Fruit fly (Drosophila melanogaster) whole organism, embryonic: ENCODE results near the gene Dus1.

Experiments used
- Abd-B ChIP-seq: fragments of 200-800 bp; sonication (Bioruptor generic); optimal IDR thresholded peaks from 2 replicates; lab custom pipeline; 2018; ENCODE audit warnings: missing biosample characterization, mild to moderate bottlenecking, missing genetic modification characterization, moderate library complexity
- Awh ChIP-seq: fragments of 200-800 bp; sonication (Bioruptor generic); IDR thresholded peaks from 2 replicates; pipeline ENCODE4, ENCODE4 v1.3.6; 2022; ENCODE audit warnings: missing biosample characterization, missing genetic modification characterization
- B-H2 ChIP-seq: fragments of 200-800 bp; sonication (Bioruptor generic); optimal IDR thresholded peaks from 2 replicates; lab custom pipeline; 2018; ENCODE audit warnings: missing biosample characterization, mild to moderate bottlenecking, missing genetic modification characterization
- BEAF-32 ChIP-seq: fragments of 200-800 bp; sonication (Bioruptor generic); optimal IDR thresholded peaks from 3 replicates; lab custom pipeline; 2017; ENCODE audit warnings: missing biosample characterization, missing genetic modification characterization, mild to moderate bottlenecking, moderate library complexity, missing genetic modification reagents
- CG12236 ChIP-seq: fragments of 200-800 bp; sonication (Bioruptor generic); optimal IDR thresholded peaks from 2 replicates; lab custom pipeline; 2016; ENCODE audit warnings: missing biosample characterization, missing genetic modification characterization
- CG13424 ChIP-seq: fragments of 200-800 bp; sonication (Bioruptor generic); optimal IDR thresholded peaks from 2 replicates; lab custom pipeline; 2019; ENCODE audit warnings: missing biosample characterization, mild to moderate bottlenecking, missing genetic modification characterization, moderate library complexity
- CG15073 ChIP-seq: fragments of 200-800 bp; sonication (Bioruptor generic); optimal IDR thresholded peaks from 2 replicates; lab custom pipeline; 2016; ENCODE audit warnings: missing biosample characterization, missing genetic modification characterization
- CG1603 ChIP-seq: fragments of 200-800 bp; sonication (Bioruptor generic); optimal IDR thresholded peaks from 2 replicates; lab custom pipeline; 2019; ENCODE audit warnings: missing biosample characterization, mild to moderate bottlenecking, missing genetic modification characterization, moderate library complexity
- CG17612 ChIP-seq: fragments of 200-800 bp; sonication (Bioruptor generic); IDR thresholded peaks from 2 replicates; pipeline ENCODE4 v1.3.6; 2022; ENCODE audit warnings: missing biosample characterization, missing genetic modification characterization
- CG1832 ChIP-seq: fragments of 200-800 bp; sonication (Bioruptor generic); optimal IDR thresholded peaks from 2 replicates; lab custom pipeline; 2017; ENCODE audit warnings: missing biosample characterization, mild to moderate bottlenecking, missing genetic modification characterization, inconsistent platforms
- CG2116 ChIP-seq: fragments of 200-800 bp; sonication (Bioruptor generic); optimal IDR thresholded peaks from 3 replicates; lab custom pipeline; 2018; ENCODE audit warnings: missing biosample characterization, mild to moderate bottlenecking, missing genetic modification characterization
- CG2129 ChIP-seq: fragments of 200-800 bp; sonication (Bioruptor generic); IDR thresholded peaks from 2 replicates; pipeline ENCODE4 v1.3.6; 2022; ENCODE audit warnings: missing biosample characterization, missing genetic modification characterization; ENCODE audit not compliant: partially characterized antibody
- CG2712 ChIP-seq: fragments of 200-800 bp; optimal IDR thresholded peaks from 3 replicates; lab custom pipeline; 2019; ENCODE audit warnings: missing biosample characterization, mild to moderate bottlenecking, missing genetic modification characterization, moderate library complexity
- CG2875 ChIP-seq: fragments of 200-800 bp; sonication (Bioruptor generic); optimal IDR thresholded peaks from 2 replicates; lab custom pipeline; 2017; ENCODE audit warnings: missing biosample characterization, mild to moderate bottlenecking, missing genetic modification characterization, missing genetic modification reagents
- CG3163 ChIP-seq: fragments of 200-800 bp; sonication (Bioruptor generic); optimal IDR thresholded peaks from 3 replicates; lab custom pipeline; 2016; ENCODE audit warnings: missing biosample characterization, missing genetic modification characterization
- CG43689 ChIP-seq: fragments of 200-800 bp; sonication (Bioruptor generic); IDR thresholded peaks from 2 replicates; pipeline ENCODE4 v1.3.6; 2022; ENCODE audit warnings: missing biosample characterization, missing genetic modification characterization
- CG4617 ChIP-seq: fragments of 200-800 bp; sonication (Bioruptor generic); optimal IDR thresholded peaks from 3 replicates; lab custom pipeline; 2016; ENCODE audit warnings: missing biosample characterization, missing genetic modification characterization, borderline replicate concordance
- CG6272 ChIP-seq: fragments of 200-800 bp; sonication (Bioruptor generic); IDR thresholded peaks from 2 replicates; pipeline ENCODE4 v1.3.6; 2022; ENCODE audit warnings: missing biosample characterization, missing genetic modification characterization
- CG7271 ChIP-seq: fragments of 200-800 bp; sonication (Bioruptor generic); optimal IDR thresholded peaks from 2 replicates; lab custom pipeline; 2018; ENCODE audit warnings: missing biosample characterization, mild to moderate bottlenecking, missing genetic modification characterization, moderate library complexity
- CG7556 ChIP-seq: fragments of 200-800 bp; sonication (Bioruptor generic); optimal IDR thresholded peaks from 2 replicates; lab custom pipeline; 2017; ENCODE audit warnings: missing biosample characterization, mild to moderate bottlenecking, missing genetic modification characterization
- CG7839 ChIP-seq: fragments of 200-800 bp; sonication (Bioruptor generic); optimal IDR thresholded peaks from 3 replicates; lab custom pipeline; 2018; ENCODE audit warnings: missing biosample characterization, mild to moderate bottlenecking, missing genetic modification characterization, moderate library complexity
- CG9437 ChIP-seq: fragments of 200-800 bp; sonication (Bioruptor generic); optimal IDR thresholded peaks from 2 replicates; lab custom pipeline; 2018; ENCODE audit warnings: missing biosample characterization, mild to moderate bottlenecking, missing genetic modification characterization
- CHES-1-like ChIP-seq: fragments of 200-800 bp; sonication (Bioruptor generic); optimal IDR thresholded peaks from 2 replicates; lab custom pipeline; 2016; ENCODE audit warnings: missing biosample characterization, missing genetic modification characterization
- Camta ChIP-seq: fragments of 200-800 bp; sonication (Bioruptor generic); optimal IDR thresholded peaks from 2 replicates; lab custom pipeline; 2016; ENCODE audit warnings: missing biosample characterization, missing genetic modification characterization
- Fer1 ChIP-seq: fragments of 200-800 bp; sonication (Bioruptor generic); optimal IDR thresholded peaks from 2 replicates; lab custom pipeline; 2017; ENCODE audit warnings: missing biosample characterization, mild to moderate bottlenecking, missing genetic modification characterization
- Fer2 ChIP-seq: fragments of 200-800 bp; sonication (Bioruptor generic); optimal IDR thresholded peaks from 2 replicates; lab custom pipeline; 2018; ENCODE audit warnings: missing biosample characterization, mild to moderate bottlenecking, missing genetic modification characterization, moderate library complexity
- Jarid2 ChIP-seq: fragments of 200-800 bp; sonication (Bioruptor generic); optimal IDR thresholded peaks from 3 replicates; lab custom pipeline; 2017; ENCODE audit warnings: mild to moderate bottlenecking, missing biosample characterization, missing genetic modification reagents, missing genetic modification characterization
- Kr ChIP-seq: fragments of 200-800 bp; sonication (Bioruptor generic); optimal IDR thresholded peaks from 2 replicates; lab custom pipeline; 2017; ENCODE audit warnings: missing biosample characterization, mild to moderate bottlenecking, missing genetic modification characterization
- PHDP ChIP-seq: fragments of 200-800 bp; sonication (Bioruptor generic); optimal IDR thresholded peaks from 3 replicates; lab custom pipeline; 2018; ENCODE audit warnings: missing biosample characterization, mild to moderate bottlenecking, missing genetic modification characterization, moderate library complexity
- Pdp1 ChIP-seq, 2 experiments: fragments of 200-800 bp; sonication (Bioruptor generic); optimal IDR thresholded peaks; 3 replicates each; lab custom pipeline; 2016; ENCODE audit warnings: missing biosample characterization in 2 of 2, missing genetic modification characterization in 2 of 2, mild to moderate bottlenecking in 1 of 2, moderate library complexity in 1 of 2
- Sox102F ChIP-seq: fragments of 200-800 bp; sonication (Bioruptor generic); optimal IDR thresholded peaks from 2 replicates; lab custom pipeline; 2018; ENCODE audit warnings: missing biosample characterization, mild to moderate bottlenecking, missing genetic modification characterization, moderate library complexity
- Sry-β ChIP-seq: fragments of 200-800 bp; sonication (Bioruptor generic); optimal IDR thresholded peaks from 2 replicates; lab custom pipeline; 2018; ENCODE audit warnings: missing biosample characterization, mild to moderate bottlenecking, missing genetic modification characterization, moderate library complexity
- Sry-δ ChIP-seq: fragments of 200-800 bp; sonication (Bioruptor generic); optimal IDR thresholded peaks from 2 replicates; lab custom pipeline; 2016; ENCODE audit warnings: missing biosample characterization, missing genetic modification characterization
- Stat92E ChIP-seq, 3 experiments: fragments of >200 bp in 2 of 3; fragments of 200-800 bp in 1 of 3; sonication (Bioruptor generic) in 1 of 3; optimal IDR thresholded peaks; 2 replicates each; lab custom pipeline; 2017 to 2019; ENCODE audit warnings: missing biosample characterization in 3 of 3, missing genetic modification characterization in 3 of 3, mild to moderate bottlenecking in 1 of 3, moderate library complexity in 1 of 3
- ase ChIP-seq: fragments of 200-800 bp; sonication (Bioruptor generic); IDR thresholded peaks from 3 replicates; pipeline ENCODE4 v1.3.6; 2022; ENCODE audit warnings: missing biosample characterization, missing genetic modification characterization
- bsh ChIP-seq, 2 experiments: fragments of 200-800 bp; sonication (Bioruptor generic); optimal IDR thresholded peaks; 2 replicates each; lab custom pipeline; 2017 to 2018; ENCODE audit warnings: mild to moderate bottlenecking in 2 of 2, missing biosample characterization in 2 of 2, missing genetic modification characterization in 2 of 2, moderate library complexity in 1 of 2
- cas ChIP-seq: fragments of 200-800 bp; sonication (Bioruptor generic); IDR thresholded peaks from 2 replicates; pipeline ENCODE4 v1.3.6; 2022; ENCODE audit warnings: missing biosample characterization, missing genetic modification characterization
- eve ChIP-seq, 2 experiments: fragments of >200 bp; optimal IDR thresholded peaks; 2 replicates each; lab custom pipeline; 2017; ENCODE audit warnings: missing biosample characterization in 2 of 2, missing genetic modification characterization in 2 of 2
- gro ChIP-seq: fragments of 200-800 bp; sonication (Bioruptor generic); optimal IDR thresholded peaks from 2 replicates; lab custom pipeline; 2016; ENCODE audit warnings: missing biosample characterization, missing genetic modification characterization
- gsb-n ChIP-seq: fragments of 200-800 bp; sonication (Bioruptor generic); optimal IDR thresholded peaks from 3 replicates; lab custom pipeline; 2018; ENCODE audit warnings: missing biosample characterization, mild to moderate bottlenecking, missing genetic modification characterization
- h ChIP-seq: fragments of >200 bp; optimal IDR thresholded peaks from 2 replicates; lab custom pipeline; 2017
- inv ChIP-seq: fragments of 200-800 bp; sonication (Bioruptor generic); IDR thresholded peaks from 2 replicates; pipeline ENCODE4 v1.3.6; 2022; ENCODE audit warnings: missing biosample characterization, missing genetic modification characterization; ENCODE audit not compliant: partially characterized antibody
- knrl ChIP-seq: fragments of 200-800 bp; sonication (Bioruptor generic); IDR thresholded peaks from 3 replicates; pipeline ENCODE4 v1.3.6; 2022; ENCODE audit warnings: missing biosample characterization, missing genetic modification characterization; ENCODE audit not compliant: partially characterized antibody
- onecut ChIP-seq: fragments of 200-800 bp; sonication (Bioruptor generic); IDR thresholded peaks from 2 replicates; pipeline ENCODE4 v1.3.6; 2022; ENCODE audit warnings: missing biosample characterization, missing genetic modification characterization
- prd ChIP-seq, 3 experiments: fragments of >200 bp in 2 of 3; fragments of 200-800 bp in 1 of 3; sonication (Bioruptor generic) in 1 of 3; optimal IDR thresholded peaks in 2 of 3; IDR thresholded peaks in 1 of 3; 2 replicates in 2 of 3; 3 replicates in 1 of 3; pipeline versions ENCODE4 v1.3.6 to Lab custom; 2017 to 2022; ENCODE audit warnings: missing biosample characterization in 1 of 3, missing genetic modification characterization in 1 of 3
- psq ChIP-seq: fragments of 200-800 bp; sonication (Bioruptor generic); optimal IDR thresholded peaks from 2 replicates; lab custom pipeline; 2017; ENCODE audit warnings: missing biosample characterization, missing genetic modification characterization
- tna ChIP-seq: fragments of 200-800 bp; sonication (Bioruptor generic); IDR thresholded peaks from 2 replicates; pipeline ENCODE4 v1.3.6; 2022; ENCODE audit warnings: missing biosample characterization, missing genetic modification characterization; ENCODE audit not compliant: partially characterized antibody
- trh ChIP-seq: fragments of 200-800 bp; sonication (Bioruptor generic); optimal IDR thresholded peaks from 2 replicates; lab custom pipeline; 2016; ENCODE audit warnings: missing biosample characterization, missing genetic modification characterization
- zen2 ChIP-seq: fragments of 200-800 bp; sonication (Bioruptor generic); IDR thresholded peaks from 3 replicates; pipeline ENCODE4 v1.3.6; 2022; ENCODE audit warnings: missing biosample characterization, missing genetic modification characterization; ENCODE audit not compliant: partially characterized antibody

The Dus1 gene

dm6 chr2L:249048-249825 lies 22.3 kb downstream of the Dus1 start (continued):
- TF ChIP-seq CG1832 (peak; percentile 80), CG12236 (GFP tag; lab: Kevin White, UChicago) (no peak), CG43689 (no peak), CG15073 (GFP tag; lab: Kevin White, UChicago) (no peak), CG7556 (GFP tag; lab: Kevin White, UChicago) (peak; percentile 22), CG7271 (tag; lab: Kevin White, UChicago) (no peak), Sox102F (peak; percentile 42), PHDP (no peak), CG2116 (GFP tag; lab: Kevin White, UChicago) (no peak), Camta (no peak), gsb-n (tag; lab: Kevin White, UChicago) (peak; percentile 60), Stat92E (GFP tag; optimal IDR thresholded peaks at IDR 0.05; lab: Kevin White, UChicago) (peak in 1 of 3 experiments; percentile 15), onecut (no peak), Fer1 (peak; percentile 18), CHES-1-like (GFP tag; lab: Kevin White, UChicago) (peak; percentile 26), CG1603 (tag; lab: Kevin White, UChicago) (no peak), inv (GFP tag; lab: Robert Waterston, UW) (no peak), cas (GFP tag; lab: Robert Waterston, UW) (no peak), Jarid2 (no peak), Sry-β (GFP tag; lab: Kevin White, UChicago) (no peak), CG2129 (GFP tag; lab: Robert Waterston, UW) (0 out of 2 replicates have a peak, but pooled peaks have one; percentile 11), trh (GFP tag; lab: Kevin White, UChicago) (no peak), Kr (no peak), tna (no peak), CG3163 (GFP tag; lab: Kevin White, UChicago) (peak; percentile 87), Awh (no peak), CG7839 (tag; lab: Kevin White, UChicago) (no peak), ase (GFP tag; lab: Robert Waterston, UW) (no peak), bsh (GFP tag; optimal IDR thresholded peaks at IDR 0.05; lab: Kevin White, UChicago) (peak; percentile 23 to 44), zen2 (peak; percentile 82), psq (GFP tag; lab: Kevin White, UChicago) (peak; percentile 47), gro (GFP tag; lab: Kevin White, UChicago) (no peak)

dm6 chr2L:248592-248991 lies 23.0 kb downstream of the Dus1 start:
- no peak for TF ChIP-seq prd (optimal IDR thresholded peaks at IDR 0.05; lab: Kevin White, UChicago)
- no peak for TF ChIP-seq prd (GFP tag; IDR thresholded peaks at IDR 0.05; lab: Robert Waterston, UW)
- peak in 1 of 2 experiments; percentile 21 for TF ChIP-seq eve (GFP tag; optimal IDR thresholded peaks at IDR 0.05; lab: Kevin White, UChicago)
- TF ChIP-seq B-H2 (GFP tag; lab: Kevin White, UChicago), result no peak
- TF ChIP-seq knrl (GFP tag; lab: Robert Waterston, UW), result 0 out of 3 replicates have a peak, but pooled peaks have one; percentile 6
- no peak for TF ChIP-seq CG2875 (GFP tag; lab: Kevin White, UChicago)
- no peak for TF ChIP-seq Sry-β (GFP tag; lab: Kevin White, UChicago)
- TF ChIP-seq Sry-δ, result peak; percentile 10
- peak; percentile 28 for TF ChIP-seq CG9437
- peak; percentile 50 for TF ChIP-seq BEAF-32 (GFP tag; lab: Kevin White, UChicago)
- no peak for TF ChIP-seq Abd-B
- TF ChIP-seq CG2712 (tag; lab: Kevin White, UChicago), result no peak
- TF ChIP-seq CG13424 (tag; lab: Kevin White, UChicago), result no peak
- no peak for TF ChIP-seq CG17612 (GFP tag; lab: Robert Waterston, UW)
- no peak for TF ChIP-seq Fer2 (tag; lab: Kevin White, UChicago)
- TF ChIP-seq Pdp1 (GFP tag; optimal IDR thresholded peaks at IDR 0.05; lab: Kevin White, UChicago), result peak in 1 of 2 experiments; percentile 85
- TF ChIP-seq CG4617, result no peak
- no peak for TF ChIP-seq h (lab: Kevin White, UChicago)
- no peak for TF ChIP-seq CG6272 (GFP tag; lab: Robert Waterston, UW)
